Fruit fly (Drosophila melanogaster) whole organism, wandering third instar larva: ENCODE data around the gene CoRest.

Source experiments
- CG9705 ChIP-seq: fragments of 200-800 bp; sonication (Bioruptor generic); optimal IDR thresholded peaks from 2 replicates; lab custom pipeline; 2018; ENCODE audit warnings: missing biosample characterization, mild to moderate bottlenecking, missing genetic modification characterization
- fru ChIP-seq: fragments of 200-800 bp; sonication (Bioruptor generic); optimal IDR thresholded peaks from 3 replicates; lab custom pipeline; 2016; ENCODE audit warnings: missing biosample characterization, mild to moderate bottlenecking, missing genetic modification characterization
- h ChIP-seq: fragments of 200-800 bp; sonication (Bioruptor generic); optimal IDR thresholded peaks from 3 replicates; lab custom pipeline; 2016; ENCODE audit warnings: missing biosample characterization, mild to moderate bottlenecking, missing genetic modification characterization
- pan ChIP-seq: fragments of >200 bp; optimal IDR thresholded peaks from 2 replicates; lab custom pipeline; 2017

- TF ChIP-seq CG9705 (GFP tag; lab: Kevin White, UChicago) (no peak), h (GFP tag; lab: Kevin White, UChicago) (no peak), fru (GFP tag; lab: Kevin White, UChicago) (no peak), pan (lab: Kevin White, UChicago) (no peak)
Observed at dm6 chrX:19520888-19521287, 841 bp upstream of the CoRest start.
